Fruit fly (Drosophila melanogaster) whole organism, wandering third instar larva: ENCODE data around the gene CG5783.

Source experiments
- CG32264 ChIP-seq: fragments of 200-800 bp; sonication (Bioruptor generic); optimal IDR thresholded peaks from 2 replicates; lab custom pipeline; 2016; ENCODE audit warnings: missing biosample characterization, missing genetic modification characterization
- CG9705 ChIP-seq: fragments of 200-800 bp; sonication (Bioruptor generic); optimal IDR thresholded peaks from 2 replicates; lab custom pipeline; 2018; ENCODE audit warnings: missing biosample characterization, mild to moderate bottlenecking, missing genetic modification characterization
- CrebA ChIP-seq: fragments of 200-800 bp; sonication (Bioruptor generic); optimal IDR thresholded peaks from 2 replicates; lab custom pipeline; 2016; ENCODE audit warnings: missing biosample characterization, mild to moderate bottlenecking, missing genetic modification characterization, borderline replicate concordance
- GATAd ChIP-seq: sonication (Bioruptor generic); optimal IDR thresholded peaks from 2 replicates; lab custom pipeline; 2016; ENCODE audit warnings: missing biosample characterization, missing genetic modification characterization
- Hnf4 ChIP-seq: fragments of 200-800 bp; sonication (Bioruptor generic); optimal IDR thresholded peaks from 2 replicates; lab custom pipeline; 2016; ENCODE audit warnings: missing biosample characterization, mild to moderate bottlenecking, missing genetic modification characterization
- dl ChIP-seq, 2 experiments: fragments of 175-275, 200-275 bp in 1 of 2; fragments of 200-275 bp in 1 of 2; sonication (Bioruptor generic); optimal IDR thresholded peaks; lab custom pipeline; 2018; ENCODE audit warnings: mild to moderate bottlenecking in 2 of 2, missing biosample characterization in 2 of 2, missing genetic modification characterization in 2 of 2, moderate library complexity in 2 of 2; ENCODE audit not compliant: partially characterized antibody in 2 of 2, insufficient read depth in 1 of 2
- psq ChIP-seq: fragments of 200-800 bp; sonication (Bioruptor generic); optimal IDR thresholded peaks from 3 replicates; lab custom pipeline; 2017; ENCODE audit warnings: missing biosample characterization, mild to moderate bottlenecking, missing genetic modification characterization, moderate library complexity
- sv ChIP-seq: fragments of 200-800 bp; sonication (Bioruptor generic); optimal IDR thresholded peaks from 3 replicates; lab custom pipeline; 2016; ENCODE audit warnings: missing biosample characterization, missing genetic modification characterization

DNA sequence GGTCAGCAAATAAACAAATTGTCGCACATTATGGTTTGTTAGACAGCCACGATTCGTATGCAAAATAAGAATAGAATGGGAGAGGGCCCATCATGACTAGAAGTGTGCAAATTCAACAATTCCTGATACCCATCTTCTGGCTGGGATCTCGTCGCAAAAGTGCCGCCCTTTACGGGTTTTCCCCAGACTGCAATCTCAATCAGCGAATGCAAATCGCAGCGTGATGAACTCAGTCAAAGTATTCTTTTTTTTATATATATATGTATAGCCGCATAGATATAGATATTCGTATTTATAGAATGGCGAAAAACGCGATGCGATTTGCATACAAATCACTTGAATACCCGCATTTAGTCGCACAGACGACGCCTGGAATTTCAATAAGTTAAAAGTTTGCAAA is 32.9 kb upstream of the CG5783 start:
- TF ChIP-seq psq (GFP tag; lab: Kevin White, UChicago) (no peak), sv (GFP tag; lab: Kevin White, UChicago) (no peak), CrebA (GFP tag; lab: Kevin White, UChicago) (no peak), CG32264 (GFP tag; lab: Kevin White, UChicago) (no peak), dl (GFP tag; optimal IDR thresholded peaks at IDR 0.05; lab: Kevin White, UChicago; ENCODE audit: insufficient read depth in 1 of 2, partially characterized antibody in 2 of 2) (no peak), CG9705 (GFP tag; lab: Kevin White, UChicago) (no peak), GATAd (GFP tag; lab: Kevin White, UChicago) (no peak), Hnf4 (GFP tag; lab: Kevin White, UChicago) (no peak)
